Comparison of ENCODE assay signal across 1 fruit fly cellular context in genomic region chr3L:12050629-12051028, dm6.
TF ChIP-seq lines count a peak whose summit lies in the region.

No protein-coding gene starts in this region.

TF ChIP-seq in whole organism, embryonic, 481 proteins besides CTCF, POLR2A, EP300 and RAD21 (continued from another document):
- no peak for TF ChIP-seq Lim3 (GFP tag; IDR thresholded peaks at IDR 0.05; lab: Robert Waterston, UW)
- TF ChIP-seq CG12391 (tag; optimal IDR thresholded peaks at IDR 0.05; lab: Kevin White, UChicago), result peak; percentile 22
- no peak for TF ChIP-seq CG10147 (GFP tag; optimal IDR thresholded peaks at IDR 0.05; lab: Kevin White, UChicago)
- no peak for TF ChIP-seq tup (GFP tag; optimal IDR thresholded peaks at IDR 0.05; lab: Kevin White, UChicago)
- no peak for TF ChIP-seq CG13123 (GFP tag; optimal IDR thresholded peaks at IDR 0.05; lab: Kevin White, UChicago)
- TF ChIP-seq CG7963 (GFP tag; IDR thresholded peaks at IDR 0.05; lab: Robert Waterston, UW; ENCODE audit: partially characterized antibody), result no peak
- TF ChIP-seq seq (GFP tag; IDR thresholded peaks at IDR 0.05; lab: Robert Waterston, UW), result no peak
- peak; percentile 16 for TF ChIP-seq CG4424 (GFP tag; optimal IDR thresholded peaks at IDR 0.05; lab: Kevin White, UChicago)
- TF ChIP-seq Bgb (GFP tag; IDR thresholded peaks at IDR 0.05; lab: Robert Waterston, UW; ENCODE audit: partially characterized antibody), result no peak
- no peak for TF ChIP-seq fd64A (GFP tag; optimal IDR thresholded peaks at IDR 0.05; lab: Kevin White, UChicago)
- peak; percentile 49 for TF ChIP-seq CG2712 (tag; optimal IDR thresholded peaks at IDR 0.05; lab: Kevin White, UChicago)
- no peak for TF ChIP-seq dm (GFP tag; optimal IDR thresholded peaks at IDR 0.05; lab: Kevin White, UChicago)
- TF ChIP-seq CG2129 (GFP tag; IDR thresholded peaks at IDR 0.05; lab: Robert Waterston, UW; ENCODE audit: partially characterized antibody), result no peak
- no peak for TF ChIP-seq dati (GFP tag; IDR thresholded peaks at IDR 0.05; lab: Robert Waterston, UW)
- no peak for TF ChIP-seq H15 (GFP tag; IDR thresholded peaks at IDR 0.05; lab: Robert Waterston, UW)
- TF ChIP-seq Nf-YB (GFP tag; optimal IDR thresholded peaks at IDR 0.05; lab: Kevin White, UChicago), result no peak
- TF ChIP-seq Hr78 (GFP tag; optimal IDR thresholded peaks at IDR 0.05; lab: Kevin White, UChicago), result no peak
- TF ChIP-seq CG9437 (GFP tag; optimal IDR thresholded peaks at IDR 0.05; lab: Kevin White, UChicago), result no peak
- no peak for TF ChIP-seq jing (GFP tag; optimal IDR thresholded peaks at IDR 0.05; lab: Kevin White, UChicago)
- TF ChIP-seq CG34422 (GFP tag; IDR thresholded peaks at IDR 0.05; lab: Robert Waterston, UW), result peak; percentile 60; the same call in 2 of the 3 replicates
- TF ChIP-seq CG14710 (tag; optimal IDR thresholded peaks at IDR 0.05; lab: Kevin White, UChicago), result peak; percentile 26
- TF ChIP-seq CG15479 (GFP tag; optimal IDR thresholded peaks at IDR 0.05; lab: Kevin White, UChicago), result no peak
- no peak for TF ChIP-seq CG30020 (tag; optimal IDR thresholded peaks at IDR 0.05; lab: Kevin White, UChicago)
- TF ChIP-seq MESR4 (GFP tag; optimal IDR thresholded peaks at IDR 0.05; lab: Kevin White, UChicago), result no peak
- no peak for TF ChIP-seq CG7745 (tag; optimal IDR thresholded peaks at IDR 0.05; lab: Kevin White, UChicago)
- TF ChIP-seq knrl (GFP tag; IDR thresholded peaks at IDR 0.05; lab: Robert Waterston, UW; ENCODE audit: partially characterized antibody), result no peak
- TF ChIP-seq CG7839 (tag; optimal IDR thresholded peaks at IDR 0.05; lab: Kevin White, UChicago), result peak; percentile 56
- TF ChIP-seq ac (GFP tag; optimal IDR thresholded peaks at IDR 0.05; lab: Kevin White, UChicago), result no peak
- peak; percentile 41 for TF ChIP-seq CG10267 (tag; optimal IDR thresholded peaks at IDR 0.05; lab: Kevin White, UChicago)
- TF ChIP-seq CG13287 (GFP tag; IDR thresholded peaks at IDR 0.05; lab: Robert Waterston, UW; ENCODE audit: partially characterized antibody), result no peak
- peak; percentile 34; the same call in 1 of the 2 replicates for TF ChIP-seq esg (GFP tag; conservative IDR thresholded peaks at IDR 0.05; lab: Robert Waterston, UW)
- no peak for TF ChIP-seq Nf-YC (tag; optimal IDR thresholded peaks at IDR 0.05; lab: Kevin White, UChicago)
